Fruit fly (Drosophila melanogaster) whole organism, wandering third instar larva: ENCODE data around the gene Nlg2.

Source experiments
- CG32264 ChIP-seq: fragments of 200-800 bp; sonication (Bioruptor generic); optimal IDR thresholded peaks from 2 replicates; lab custom pipeline; 2016; ENCODE audit warnings: missing biosample characterization, missing genetic modification characterization
- CG9705 ChIP-seq: fragments of 200-800 bp; sonication (Bioruptor generic); optimal IDR thresholded peaks from 2 replicates; lab custom pipeline; 2018; ENCODE audit warnings: missing biosample characterization, mild to moderate bottlenecking, missing genetic modification characterization
- CrebA ChIP-seq: fragments of 200-800 bp; sonication (Bioruptor generic); optimal IDR thresholded peaks from 2 replicates; lab custom pipeline; 2016; ENCODE audit warnings: missing biosample characterization, mild to moderate bottlenecking, missing genetic modification characterization, borderline replicate concordance
- Dfd ChIP-seq: fragments of >200 bp; optimal IDR thresholded peaks from 2 replicates; lab custom pipeline; 2017; ENCODE audit warnings: missing biosample characterization, missing genetic modification characterization
- Dif ChIP-seq: fragments of 200-275, 200-300 bp; sonication (Bioruptor generic); optimal IDR thresholded peaks from 2 replicates; lab custom pipeline; 2018; ENCODE audit warnings: missing biosample characterization, missing genetic modification characterization; ENCODE audit not compliant: partially characterized antibody
- HLH106 ChIP-seq: fragments of 200-800 bp; optimal IDR thresholded peaks from 3 replicates; lab custom pipeline; 2019; ENCODE audit warnings: missing biosample characterization, mild to moderate bottlenecking, missing genetic modification characterization, moderate library complexity
- Hnf4 ChIP-seq: fragments of 200-800 bp; sonication (Bioruptor generic); optimal IDR thresholded peaks from 2 replicates; lab custom pipeline; 2016; ENCODE audit warnings: missing biosample characterization, mild to moderate bottlenecking, missing genetic modification characterization
- Hr78 ChIP-seq: fragments of >200 bp; optimal IDR thresholded peaks from 2 replicates; lab custom pipeline; 2017; ENCODE audit warnings: missing biosample characterization, missing genetic modification characterization
- Hr83 ChIP-seq: fragments of 200-300 bp; sonication (Bioruptor generic); optimal IDR thresholded peaks from 2 replicates; lab custom pipeline; 2016; ENCODE audit warnings: missing biosample characterization, mild to moderate bottlenecking, missing genetic modification characterization, moderate library complexity; ENCODE audit not compliant: poor library complexity, severe bottlenecking
- Jra ChIP-seq: sonication (Bioruptor generic); optimal IDR thresholded peaks from 2 replicates; lab custom pipeline; 2016; ENCODE audit warnings: missing biosample characterization, missing genetic modification characterization
- Mio ChIP-seq: sonication (Bioruptor generic); optimal IDR thresholded peaks from 2 replicates; lab custom pipeline; 2016; ENCODE audit warnings: missing biosample characterization, missing genetic modification characterization
- Myc ChIP-seq: fragments of >200 bp; optimal IDR thresholded peaks from 2 replicates; lab custom pipeline; 2017
- N ChIP-seq: fragments of >200 bp; optimal IDR thresholded peaks from 2 replicates; lab custom pipeline; 2018; ENCODE audit warnings: missing biosample characterization, missing external identifiers, missing genetic modification characterization
- OdsH ChIP-seq: fragments of 200-800 bp; sonication (Bioruptor generic); optimal IDR thresholded peaks from 2 replicates; lab custom pipeline; 2016; ENCODE audit warnings: missing biosample characterization, mild to moderate bottlenecking, missing genetic modification characterization
- Rel ChIP-seq, 2 experiments: fragments of 200-800 bp; sonication (Bioruptor generic) in 1 of 2; optimal IDR thresholded peaks; 2 replicates in 1 of 2; 3 replicates in 1 of 2; lab custom pipeline; 2016 to 2019; ENCODE audit warnings: mild to moderate bottlenecking in 2 of 2, missing biosample characterization in 2 of 2, missing genetic modification characterization in 2 of 2, moderate library complexity in 1 of 2
- Sp1 ChIP-seq: fragments of 200-800 bp; sonication (Bioruptor generic); optimal IDR thresholded peaks from 3 replicates; lab custom pipeline; 2019; ENCODE audit warnings: missing biosample characterization, mild to moderate bottlenecking, missing genetic modification characterization, moderate library complexity
- Vsx2 ChIP-seq: fragments of 200-300, 225-300 bp; sonication (Bioruptor generic); optimal IDR thresholded peaks from 2 replicates; lab custom pipeline; 2018; ENCODE audit warnings: missing biosample characterization, missing genetic modification characterization; ENCODE audit not compliant: partially characterized antibody
- br ChIP-seq: fragments of 200-800 bp; sonication (Bioruptor generic); optimal IDR thresholded peaks from 2 replicates; lab custom pipeline; 2016; ENCODE audit warnings: missing biosample characterization, missing genetic modification characterization
- brk ChIP-seq: fragments of 200-800 bp; sonication (Bioruptor generic); optimal IDR thresholded peaks from 2 replicates; lab custom pipeline; 2016; ENCODE audit warnings: missing biosample characterization, mild to moderate bottlenecking, missing genetic modification characterization
- dl ChIP-seq, 2 experiments: fragments of 175-275, 200-275 bp in 1 of 2; fragments of 200-275 bp in 1 of 2; sonication (Bioruptor generic); optimal IDR thresholded peaks; lab custom pipeline; 2018; ENCODE audit warnings: mild to moderate bottlenecking in 2 of 2, missing biosample characterization in 2 of 2, missing genetic modification characterization in 2 of 2, moderate library complexity in 2 of 2; ENCODE audit not compliant: partially characterized antibody in 2 of 2, insufficient read depth in 1 of 2
- dmrt93B ChIP-seq: fragments of 200-800 bp; sonication (Bioruptor generic); optimal IDR thresholded peaks from 2 replicates; lab custom pipeline; 2018; ENCODE audit warnings: missing biosample characterization, mild to moderate bottlenecking, missing genetic modification characterization
- dsf ChIP-seq: sonication (Bioruptor generic); optimal IDR thresholded peaks from 2 replicates; lab custom pipeline; 2016; ENCODE audit warnings: missing biosample characterization, missing genetic modification characterization, borderline replicate concordance
- ey ChIP-seq: fragments of 200-800 bp; sonication (Bioruptor generic); optimal IDR thresholded peaks from 2 replicates; lab custom pipeline; 2016; ENCODE audit warnings: missing biosample characterization, missing genetic modification characterization
- foxo ChIP-seq, 2 experiments: fragments of 200-800 bp; sonication (Bioruptor generic); optimal IDR thresholded peaks; 2 replicates in 1 of 2; 3 replicates in 1 of 2; lab custom pipeline; 2016 to 2017; ENCODE audit warnings: missing biosample characterization in 2 of 2, missing genetic modification characterization in 2 of 2
- fru ChIP-seq: fragments of 200-800 bp; sonication (Bioruptor generic); optimal IDR thresholded peaks from 3 replicates; lab custom pipeline; 2016; ENCODE audit warnings: missing biosample characterization, mild to moderate bottlenecking, missing genetic modification characterization
- h ChIP-seq: fragments of 200-800 bp; sonication (Bioruptor generic); optimal IDR thresholded peaks from 3 replicates; lab custom pipeline; 2016; ENCODE audit warnings: missing biosample characterization, mild to moderate bottlenecking, missing genetic modification characterization
- jim ChIP-seq: fragments of 175-275, 200-325 bp; sonication (Bioruptor generic); optimal IDR thresholded peaks from 2 replicates; lab custom pipeline; 2016; ENCODE audit warnings: missing biosample characterization, mild to moderate bottlenecking, missing genetic modification characterization
- lola ChIP-seq: fragments of >200 bp; optimal IDR thresholded peaks from 2 replicates; lab custom pipeline; 2017; ENCODE audit warnings: missing biosample characterization, missing genetic modification characterization
- pan ChIP-seq: fragments of >200 bp; optimal IDR thresholded peaks from 2 replicates; lab custom pipeline; 2017
- psq ChIP-seq: fragments of 200-800 bp; sonication (Bioruptor generic); optimal IDR thresholded peaks from 3 replicates; lab custom pipeline; 2017; ENCODE audit warnings: missing biosample characterization, mild to moderate bottlenecking, missing genetic modification characterization, moderate library complexity
- rgr ChIP-seq: fragments of 200-800 bp; sonication (Bioruptor generic); optimal IDR thresholded peaks from 3 replicates; lab custom pipeline; 2016; ENCODE audit warnings: missing biosample characterization, mild to moderate bottlenecking, missing genetic modification characterization
- sage ChIP-seq: fragments of 200-800 bp; sonication (Bioruptor generic); optimal IDR thresholded peaks from 2 replicates; lab custom pipeline; 2016; ENCODE audit warnings: missing biosample characterization, mild to moderate bottlenecking, missing genetic modification characterization
- sv ChIP-seq: fragments of 200-800 bp; sonication (Bioruptor generic); optimal IDR thresholded peaks from 3 replicates; lab custom pipeline; 2016; ENCODE audit warnings: missing biosample characterization, missing genetic modification characterization
- usp ChIP-seq: fragments of >200 bp; optimal IDR thresholded peaks from 2 replicates; lab custom pipeline; 2017; ENCODE audit warnings: missing biosample characterization, missing genetic modification characterization
- woc ChIP-seq: sonication (Bioruptor generic); optimal IDR thresholded peaks from 2 replicates; lab custom pipeline; 2016; ENCODE audit warnings: missing biosample characterization, mild to moderate bottlenecking, missing genetic modification characterization

The Nlg2 gene

dm6 chr2L:6843434-6843833 is 31.3 kb upstream of the Nlg2 start:
- TF ChIP-seq dsf (GFP tag; lab: Kevin White, UChicago) (no peak), sage (GFP tag; lab: Kevin White, UChicago) (no peak), Dfd (GFP tag; lab: Kevin White, UChicago) (no peak), sv (GFP tag; lab: Kevin White, UChicago) (no peak), pan (lab: Kevin White, UChicago) (no peak), jim (GFP tag; lab: Kevin White, UChicago) (no peak), Dif (GFP tag; lab: Kevin White, UChicago) (no peak), Hr78 (GFP tag; lab: Kevin White, UChicago) (no peak), CG9705 (GFP tag; lab: Kevin White, UChicago) (no peak), lola (GFP tag; lab: Kevin White, UChicago) (no peak), N (GFP tag; lab: Kevin White, UChicago) (no peak), brk (no peak), CG32264 (GFP tag; lab: Kevin White, UChicago) (no peak), Rel (GFP tag; optimal IDR thresholded peaks at IDR 0.05; lab: Kevin White, UChicago) (no peak), Rel (tag; optimal IDR thresholded peaks at IDR 0.05; lab: Kevin White, UChicago) (no peak), woc (GFP tag; lab: Kevin White, UChicago) (no peak), HLH106 (tag; lab: Kevin White, UChicago) (no peak), Jra (GFP tag; lab: Kevin White, UChicago) (no peak), Mio (GFP tag; lab: Kevin White, UChicago) (no peak)

DNA sequence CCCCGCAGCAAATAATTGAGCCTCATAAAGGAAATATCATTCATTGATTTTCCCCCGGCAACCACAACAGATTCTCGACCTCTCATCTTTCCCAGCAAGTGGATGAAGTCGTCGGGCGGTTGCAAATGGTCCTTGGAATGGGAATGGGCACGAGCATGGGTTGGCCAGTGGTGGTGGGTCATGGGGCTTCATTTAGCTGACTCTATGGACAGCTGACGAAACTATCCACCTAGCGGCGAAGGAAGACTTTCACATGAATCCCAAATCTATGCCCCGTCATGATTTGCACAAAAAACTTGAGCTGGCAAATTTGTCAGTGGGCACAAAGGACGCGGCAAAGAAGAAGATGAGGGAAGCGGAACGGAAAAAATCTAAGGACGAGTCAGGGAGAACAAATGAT is 23.7 kb upstream of the Nlg2 start:
- no peak for TF ChIP-seq Myc (lab: Kevin White, UChicago)
- TF ChIP-seq rgr (GFP tag; lab: Kevin White, UChicago): no peak
- TF ChIP-seq Dfd (GFP tag; lab: Kevin White, UChicago): no peak
- TF ChIP-seq CrebA: no peak
- TF ChIP-seq OdsH: no peak
- TF ChIP-seq dl (GFP tag; optimal IDR thresholded peaks at IDR 0.05; lab: Kevin White, UChicago; ENCODE audit: insufficient read depth in 1 of 2, partially characterized antibody in 2 of 2): no peak
- no peak for TF ChIP-seq Vsx2
- TF ChIP-seq usp: no peak
- no peak for TF ChIP-seq CG9705 (GFP tag; lab: Kevin White, UChicago)
- no peak for TF ChIP-seq Hnf4 (GFP tag; lab: Kevin White, UChicago)
- no peak for TF ChIP-seq Hr78 (GFP tag; lab: Kevin White, UChicago)
- TF ChIP-seq HLH106 (tag; lab: Kevin White, UChicago): no peak
- TF ChIP-seq jim (GFP tag; lab: Kevin White, UChicago): no peak
- TF ChIP-seq dmrt93B (GFP tag; lab: Kevin White, UChicago): no peak
- no peak for TF ChIP-seq Hr83
- TF ChIP-seq Sp1: no peak
- no peak for TF ChIP-seq sv (GFP tag; lab: Kevin White, UChicago)
- TF ChIP-seq dsf (GFP tag; lab: Kevin White, UChicago): no peak
- TF ChIP-seq pan (lab: Kevin White, UChicago): no peak
- TF ChIP-seq h (GFP tag; lab: Kevin White, UChicago): no peak

dm6 chr2L:6851963-6852671 is 22.6 kb upstream of the Nlg2 start, which contains the start of gene Rca1:
Rca1 (plus strand) TSS chr2L:6852315.
- TF ChIP-seq foxo (GFP tag; optimal IDR thresholded peaks at IDR 0.05; lab: Kevin White, UChicago) (no peak), fru (no peak), Dif (GFP tag; lab: Kevin White, UChicago) (no peak), Myc (lab: Kevin White, UChicago) (peak; percentile 82), dmrt93B (GFP tag; lab: Kevin White, UChicago) (no peak)

dm6 chr2L:6853917-6854316 is 20.8 kb upstream of the Nlg2 start:
- no peak for TF ChIP-seq foxo (GFP tag; optimal IDR thresholded peaks at IDR 0.05; lab: Kevin White, UChicago)
- no peak for TF ChIP-seq ey (GFP tag; lab: Kevin White, UChicago)
- TF ChIP-seq Myc (lab: Kevin White, UChicago): peak; percentile 68
- TF ChIP-seq Vsx2: peak; percentile 69
- TF ChIP-seq psq (GFP tag; lab: Kevin White, UChicago): no peak
- no peak for TF ChIP-seq br (GFP tag; lab: Kevin White, UChicago)
- TF ChIP-seq CG32264 (GFP tag; lab: Kevin White, UChicago): no peak
